Fruit fly (Drosophila melanogaster): ENCODE results near the gene CG32631.

CG32631 gene

DNA sequence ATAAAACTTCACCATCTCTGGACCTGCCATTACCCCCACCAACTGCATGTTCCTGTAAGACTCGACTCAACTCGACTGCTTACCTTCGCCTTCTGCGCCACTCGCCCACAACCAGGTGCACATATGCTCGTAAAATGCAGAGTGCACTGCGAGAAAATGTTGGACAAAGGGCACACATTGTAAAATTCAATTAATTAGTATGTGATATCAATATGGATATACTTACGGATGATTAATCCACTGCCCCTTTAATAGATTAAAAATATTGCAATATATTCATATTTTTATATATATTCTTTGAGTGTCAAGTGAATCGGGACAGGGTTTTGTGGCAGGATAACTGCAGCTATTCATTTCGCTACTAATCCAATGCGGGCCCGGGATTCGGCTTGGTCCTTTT is 19.5 kb upstream of the CG32631 start:
- no peak for TF ChIP-seq Crg-1 (GFP tag; optimal IDR thresholded peaks at IDR 0.05)
- TF ChIP-seq CG1620 (GFP tag; optimal IDR thresholded peaks at IDR 0.05), result no peak
- no peak for TF ChIP-seq CG5204 (GFP tag; optimal IDR thresholded peaks at IDR 0.05)
- no peak for TF ChIP-seq bab1 (GFP tag; optimal IDR thresholded peaks at IDR 0.05)
- no peak for TF ChIP-seq Hr96 (GFP tag; optimal IDR thresholded peaks at IDR 0.05)
- TF ChIP-seq CG7045 (GFP tag; optimal IDR thresholded peaks at IDR 0.05), result no peak
- TF ChIP-seq ovo (GFP tag; optimal IDR thresholded peaks at IDR 0.05), result no peak
- no peak for TF ChIP-seq CG11617 (GFP tag; optimal IDR thresholded peaks at IDR 0.05)
- no peak for TF ChIP-seq CG14711 (tag; optimal IDR thresholded peaks at IDR 0.05)
- TF ChIP-seq Clk (GFP tag; optimal IDR thresholded peaks at IDR 0.05), result no peak
- no peak for TF ChIP-seq CG12768 (GFP tag; optimal IDR thresholded peaks at IDR 0.05)
- TF ChIP-seq kay (GFP tag; ENCODE audit: borderline replicate concordance), result no peak
- TF ChIP-seq cnc (optimal IDR thresholded peaks at IDR 0.05), result no peak
- TF ChIP-seq cic (GFP tag; optimal IDR thresholded peaks at IDR 0.05), result no peak
- no peak for TF ChIP-seq CG33017 (tag; optimal IDR thresholded peaks at IDR 0.05)
- no peak for TF ChIP-seq tj (GFP tag; optimal IDR thresholded peaks at IDR 0.05)
- TF ChIP-seq Mnt (GFP tag; optimal IDR thresholded peaks at IDR 0.05), result no peak
- no peak for TF ChIP-seq toe (GFP tag; optimal IDR thresholded peaks at IDR 0.05)
- no peak for TF ChIP-seq CG7101 (tag; optimal IDR thresholded peaks at IDR 0.05)

dm6 chrX:13539448-13539847 is 16.8 kb upstream of the CG32631 start:
- TF ChIP-seq pad (GFP tag; optimal IDR thresholded peaks at IDR 0.05), result no peak
- no peak for TF ChIP-seq CG5204 (GFP tag; optimal IDR thresholded peaks at IDR 0.05)
- TF ChIP-seq tj (GFP tag; optimal IDR thresholded peaks at IDR 0.05), result no peak
- TF ChIP-seq cnc (optimal IDR thresholded peaks at IDR 0.05), result no peak
- TF ChIP-seq CG7101 (tag; optimal IDR thresholded peaks at IDR 0.05), result no peak
- TF ChIP-seq Hr96 (GFP tag; optimal IDR thresholded peaks at IDR 0.05), result no peak
- TF ChIP-seq CG14711 (tag; optimal IDR thresholded peaks at IDR 0.05), result no peak
- TF ChIP-seq Mnt (GFP tag; optimal IDR thresholded peaks at IDR 0.05), result no peak
- TF ChIP-seq kay (GFP tag; ENCODE audit: borderline replicate concordance), result no peak
- TF ChIP-seq CG12768 (GFP tag; optimal IDR thresholded peaks at IDR 0.05), result no peak
- TF ChIP-seq CG7045 (GFP tag; optimal IDR thresholded peaks at IDR 0.05), result no peak
- no peak for TF ChIP-seq CG33017 (tag; optimal IDR thresholded peaks at IDR 0.05)
- no peak for TF ChIP-seq CG11617 (GFP tag; optimal IDR thresholded peaks at IDR 0.05)
- no peak for TF ChIP-seq cic (GFP tag; optimal IDR thresholded peaks at IDR 0.05)

DNA sequence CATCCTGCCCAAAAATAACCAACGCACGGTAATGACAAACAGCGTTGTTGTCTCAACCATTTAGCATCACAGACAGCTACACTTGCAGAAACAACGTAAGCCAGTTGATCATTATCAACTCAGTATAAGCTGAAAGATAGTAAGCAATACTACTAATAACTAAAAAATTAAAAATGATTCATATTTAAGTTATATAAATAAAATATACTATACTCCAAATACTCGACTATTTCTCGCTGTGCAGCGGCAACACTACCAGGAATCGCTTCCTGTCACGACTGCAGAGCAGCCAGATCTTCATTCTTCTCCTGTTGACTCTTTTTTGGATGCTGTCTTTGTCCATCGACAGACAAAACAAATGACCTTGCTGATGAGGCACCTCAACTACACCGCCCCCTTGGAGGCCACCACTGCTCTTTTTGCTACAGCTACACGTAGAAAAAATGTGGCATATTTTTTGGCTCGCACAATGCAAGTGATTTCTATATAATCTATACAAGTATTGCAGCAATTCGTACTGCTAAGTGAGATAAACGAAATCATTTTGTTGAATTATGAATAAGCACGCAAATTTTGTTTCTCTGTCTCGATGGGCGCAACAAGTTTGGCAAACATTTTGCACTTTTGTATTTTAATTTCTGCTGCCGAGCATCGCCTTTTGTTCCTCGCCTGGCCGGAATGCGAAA is 15.2 kb upstream of the CG32631 start:
- no peak for TF ChIP-seq CG1620 (GFP tag; optimal IDR thresholded peaks at IDR 0.05)
- no peak for TF ChIP-seq cnc (optimal IDR thresholded peaks at IDR 0.05)
- no peak for TF ChIP-seq ovo (GFP tag; optimal IDR thresholded peaks at IDR 0.05)
- TF ChIP-seq bab1 (GFP tag; optimal IDR thresholded peaks at IDR 0.05), result no peak
- TF ChIP-seq Hr96 (GFP tag; optimal IDR thresholded peaks at IDR 0.05), result no peak
- TF ChIP-seq CG5204 (GFP tag; optimal IDR thresholded peaks at IDR 0.05), result no peak
- no peak for TF ChIP-seq cic (GFP tag; optimal IDR thresholded peaks at IDR 0.05)
- no peak for TF ChIP-seq CG14711 (tag; optimal IDR thresholded peaks at IDR 0.05)
- no peak for TF ChIP-seq CG7045 (GFP tag; optimal IDR thresholded peaks at IDR 0.05)
- TF ChIP-seq Mnt (GFP tag; optimal IDR thresholded peaks at IDR 0.05), result no peak
- TF ChIP-seq CG11617 (GFP tag; optimal IDR thresholded peaks at IDR 0.05), result no peak
- TF ChIP-seq CG7101 (tag; optimal IDR thresholded peaks at IDR 0.05), result no peak
- TF ChIP-seq toe (GFP tag; optimal IDR thresholded peaks at IDR 0.05), result no peak
- no peak for TF ChIP-seq Crg-1 (GFP tag; optimal IDR thresholded peaks at IDR 0.05)
- TF ChIP-seq tj (GFP tag; optimal IDR thresholded peaks at IDR 0.05), result no peak
- no peak for TF ChIP-seq kay (GFP tag; ENCODE audit: borderline replicate concordance)

- TF ChIP-seq CG12768 (GFP tag; optimal IDR thresholded peaks at IDR 0.05) (no peak), toe (GFP tag; optimal IDR thresholded peaks at IDR 0.05) (no peak), pad (GFP tag; optimal IDR thresholded peaks at IDR 0.05) (no peak), cnc (optimal IDR thresholded peaks at IDR 0.05) (no peak), cic (GFP tag; optimal IDR thresholded peaks at IDR 0.05) (no peak), CG1620 (GFP tag; optimal IDR thresholded peaks at IDR 0.05) (no peak), Crg-1 (GFP tag; optimal IDR thresholded peaks at IDR 0.05) (no peak), Clk (GFP tag; optimal IDR thresholded peaks at IDR 0.05) (no peak), CG5204 (GFP tag; optimal IDR thresholded peaks at IDR 0.05) (no peak), CG11617 (GFP tag; optimal IDR thresholded peaks at IDR 0.05) (no peak), kay (GFP tag; ENCODE audit: borderline replicate concordance) (no peak), CG7045 (GFP tag; optimal IDR thresholded peaks at IDR 0.05) (no peak), tj (GFP tag; optimal IDR thresholded peaks at IDR 0.05) (no peak), Mnt (GFP tag; optimal IDR thresholded peaks at IDR 0.05) (no peak), bab1 (GFP tag; optimal IDR thresholded peaks at IDR 0.05) (no peak), Hr96 (GFP tag; optimal IDR thresholded peaks at IDR 0.05) (no peak), CG33017 (tag; optimal IDR thresholded peaks at IDR 0.05) (no peak), ovo (GFP tag; optimal IDR thresholded peaks at IDR 0.05) (no peak), CG7101 (tag; optimal IDR thresholded peaks at IDR 0.05) (no peak), CG14711 (tag; optimal IDR thresholded peaks at IDR 0.05) (no peak)
Measured at dm6 chrX:13542084-13542483, 14.2 kb upstream of the CG32631 start.

DNA sequence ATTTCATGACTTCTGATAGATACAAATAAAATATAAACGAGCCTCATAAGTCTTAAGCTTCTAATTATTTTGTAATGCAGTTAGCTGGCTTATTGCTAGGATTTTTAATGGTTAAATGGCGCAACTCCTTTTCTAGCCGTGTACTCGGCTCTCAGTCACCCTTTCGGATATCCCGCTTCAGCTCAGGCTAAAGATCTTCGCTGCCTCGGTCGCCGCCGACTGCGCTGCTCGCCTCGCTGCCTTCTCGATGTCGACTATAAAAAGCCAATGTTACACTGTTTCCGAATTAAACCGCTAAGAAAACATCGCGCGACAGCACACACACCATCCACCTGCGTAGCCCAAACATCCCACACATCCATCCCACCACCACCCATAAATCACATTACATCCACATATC is 12.9 kb upstream of the CG32631 start, which contains the start of gene Cpr12A:
Gene Cpr12A (plus strand): TSS at position 301 of the 400 bp plus-strand sequence.
- TF ChIP-seq pad (GFP tag; optimal IDR thresholded peaks at IDR 0.05) (no peak), cic (GFP tag; optimal IDR thresholded peaks at IDR 0.05) (no peak), CG11617 (GFP tag; optimal IDR thresholded peaks at IDR 0.05) (no peak), CG7045 (GFP tag; optimal IDR thresholded peaks at IDR 0.05) (no peak), CG7101 (tag; optimal IDR thresholded peaks at IDR 0.05) (no peak), Clk (GFP tag; optimal IDR thresholded peaks at IDR 0.05) (no peak)

dm6 chrX:13555700-13556099 is 572 bp upstream of the CG32631 start, which contains the start of gene CG11816:
CG11816 (minus strand) TSS chrX:13555800.
- TF ChIP-seq cnc (optimal IDR thresholded peaks at IDR 0.05) (no peak), CG7045 (GFP tag; optimal IDR thresholded peaks at IDR 0.05) (no peak), CG5204 (GFP tag; optimal IDR thresholded peaks at IDR 0.05) (no peak), CG12768 (GFP tag; optimal IDR thresholded peaks at IDR 0.05) (no peak), Hr96 (GFP tag; optimal IDR thresholded peaks at IDR 0.05) (no peak), kay (GFP tag; ENCODE audit: borderline replicate concordance) (no peak), Crg-1 (GFP tag; optimal IDR thresholded peaks at IDR 0.05) (no peak), ovo (GFP tag; optimal IDR thresholded peaks at IDR 0.05) (no peak), cic (GFP tag; optimal IDR thresholded peaks at IDR 0.05) (no peak), pad (GFP tag; optimal IDR thresholded peaks at IDR 0.05) (no peak), tj (GFP tag; optimal IDR thresholded peaks at IDR 0.05) (no peak)

Measured in whole organism, adult.